Fruit fly (Drosophila melanogaster): ENCODE data around the gene Pex16.

dm6 chr3L:20772647-20773015 is 5.4 kb downstream of the Pex16 start:
- TF ChIP-seq psq (optimal IDR thresholded peaks at IDR 0.05) = no peak
- no peak for TF ChIP-seq pan (optimal IDR thresholded peaks at IDR 0.05)
- no peak for TF ChIP-seq CG8478 (optimal IDR thresholded peaks at IDR 0.05)
- TF ChIP-seq Dll (optimal IDR thresholded peaks at IDR 0.05) = no peak
- TF ChIP-seq EcR (GFP tag; optimal IDR thresholded peaks at IDR 0.05) = no peak
- TF ChIP-seq usp (GFP tag; optimal IDR thresholded peaks at IDR 0.05) = no peak
